Worm (Caenorhabditis elegans): ENCODE measurements around the gene F11A5.9.

Gene F11A5.9

ce11 chrV:16175227-16175626 lies 39.5 kb upstream of the F11A5.9 start:
- no peak for TF ChIP-seq mml-1 (tag; optimal IDR thresholded peaks at IDR 0.05)
- TF ChIP-seq unc-39 (tag; optimal IDR thresholded peaks at IDR 0.05) = no peak
- TF ChIP-seq fkh-2 (tag; optimal IDR thresholded peaks at IDR 0.05) = no peak
- TF ChIP-seq R02D3.7 (tag; optimal IDR thresholded peaks at IDR 0.05) = no peak
- TF ChIP-seq mdl-1 (tag; optimal IDR thresholded peaks at IDR 0.05) = no peak
- no peak for TF ChIP-seq daf-12 (tag; optimal IDR thresholded peaks at IDR 0.05)
- no peak for TF ChIP-seq nhr-12 (tag; optimal IDR thresholded peaks at IDR 0.05)
- TF ChIP-seq sea-2 (GFP tag; optimal IDR thresholded peaks at IDR 0.05) = no peak
- peak; percentile 60 for TF ChIP-seq elt-2 (tag; optimal IDR thresholded peaks at IDR 0.05)
- no peak for TF ChIP-seq unc-62 (GFP tag; optimal IDR thresholded peaks at IDR 0.05)
- TF ChIP-seq fos-1 (tag; optimal IDR thresholded peaks at IDR 0.05) = no peak
- TF ChIP-seq nhr-28 (tag; optimal IDR thresholded peaks at IDR 0.05) = no peak
- TF ChIP-seq ceh-16 (tag; optimal IDR thresholded peaks at IDR 0.05) = no peak
- no peak for TF ChIP-seq egl-5 (tag; optimal IDR thresholded peaks at IDR 0.05)
- no peak for TF ChIP-seq nhr-43 (tag; optimal IDR thresholded peaks at IDR 0.05; ENCODE audit: poor library complexity, severe bottlenecking)
- TF ChIP-seq elt-1 (tag; optimal IDR thresholded peaks at IDR 0.05) = no peak
- no peak for TF ChIP-seq nhr-11 (tag; optimal IDR thresholded peaks at IDR 0.05)
- TF ChIP-seq pqm-1 (tag; optimal IDR thresholded peaks at IDR 0.05) = peak; percentile 35

- TF ChIP-seq nhr-28 (tag; optimal IDR thresholded peaks at IDR 0.05) (no peak), elt-2 (tag; optimal IDR thresholded peaks at IDR 0.05) (no peak), ztf-4 (tag; optimal IDR thresholded peaks at IDR 0.05) (no peak), tbx-2 (tag; optimal IDR thresholded peaks at IDR 0.05) (no peak), nhr-43 (tag; optimal IDR thresholded peaks at IDR 0.05; ENCODE audit: poor library complexity, severe bottlenecking) (no peak), elt-3 (tag; optimal IDR thresholded peaks at IDR 0.05) (no peak), nhr-25 (tag; optimal IDR thresholded peaks at IDR 0.05) (no peak), eor-1 (tag; optimal IDR thresholded peaks at IDR 0.05) (no peak), elt-1 (tag; optimal IDR thresholded peaks at IDR 0.05) (no peak), fkh-10 (GFP tag; optimal IDR thresholded peaks at IDR 0.05) (no peak), zag-1 (tag; optimal IDR thresholded peaks at IDR 0.05) (no peak), jun-1 (tag; optimal IDR thresholded peaks at IDR 0.05) (no peak), aly-2 (tag; optimal IDR thresholded peaks at IDR 0.05) (no peak), skn-1 (tag; optimal IDR thresholded peaks at IDR 0.05) (no peak), ceh-82 (tag; optimal IDR thresholded peaks at IDR 0.05) (no peak), egl-27 (tag; optimal IDR thresholded peaks at IDR 0.05) (no peak), pha-4 (tag; optimal IDR thresholded peaks at IDR 0.05) (no peak)
Measured at ce11 chrV:16175757-16176156, 38.9 kb upstream of the F11A5.9 start, which contains the start of gene cyp-33D1. Gene cyp-33D1, minus strand, starts transcription at chrV:16175857.

ce11 chrV:16180350-16180749 lies 34.3 kb upstream of the F11A5.9 start, which contains the start of gene str-106:
Gene str-106, plus strand, starts transcription at chrV:16180650.
- TF ChIP-seq nhr-11 (tag; optimal IDR thresholded peaks at IDR 0.05) = no peak
- no peak for TF ChIP-seq eor-1 (tag; optimal IDR thresholded peaks at IDR 0.05)
- no peak for TF ChIP-seq pha-4 (tag; optimal IDR thresholded peaks at IDR 0.05)

- no peak for TF ChIP-seq mml-1 (tag; optimal IDR thresholded peaks at IDR 0.05)
- no peak for TF ChIP-seq nfya-1 (tag; optimal IDR thresholded peaks at IDR 0.05; ENCODE audit: insufficient read depth)
- no peak for TF ChIP-seq ceh-9 (tag; optimal IDR thresholded peaks at IDR 0.05)
- no peak for TF ChIP-seq nhr-23 (tag; optimal IDR thresholded peaks at IDR 0.05)
- TF ChIP-seq daf-12 (tag; optimal IDR thresholded peaks at IDR 0.05) = no peak
- no peak for TF ChIP-seq nhr-237 (tag; optimal IDR thresholded peaks at IDR 0.05)
- no peak for TF ChIP-seq elt-3 (tag; optimal IDR thresholded peaks at IDR 0.05)
- no peak for TF ChIP-seq ZK546.5 (tag; optimal IDR thresholded peaks at IDR 0.05)
- no peak for TF ChIP-seq egl-27 (tag; optimal IDR thresholded peaks at IDR 0.05)
- no peak for TF ChIP-seq pha-4 (tag; optimal IDR thresholded peaks at IDR 0.05)
- TF ChIP-seq lin-39 (tag; optimal IDR thresholded peaks at IDR 0.05) = no peak
- TF ChIP-seq zag-1 (tag; optimal IDR thresholded peaks at IDR 0.05) = no peak
- no peak for TF ChIP-seq skn-1 (tag; optimal IDR thresholded peaks at IDR 0.05)
- TF ChIP-seq aly-2 (tag; optimal IDR thresholded peaks at IDR 0.05) = no peak
- TF ChIP-seq pqm-1 (tag; optimal IDR thresholded peaks at IDR 0.05) = no peak
Measured at ce11 chrV:16182110-16182509, 32.6 kb upstream of the F11A5.9 start, which contains the start of gene srz-13. Gene srz-13, plus strand, starts transcription at chrV:16182410.
